Fruit fly (Drosophila melanogaster) Kc167 (cell line): ENCODE data around the gene gdl-ORF39.

Experiments used
- Myc ChIP-seq: fragments of >200 bp; optimal IDR thresholded peaks from 2 replicates; lab custom pipeline; 2017; ENCODE audit warnings: missing external identifiers
- Sin3A ChIP-seq: fragments of >200 bp; optimal IDR thresholded peaks from 2 replicates; lab custom pipeline; 2018; ENCODE audit warnings: missing external identifiers
- h ChIP-seq: fragments of >200 bp; optimal IDR thresholded peaks from 3 replicates; lab custom pipeline; 2018; ENCODE audit warnings: missing external identifiers
- insv ChIP-seq: fragments of >200 bp; optimal IDR thresholded peaks from 3 replicates; lab custom pipeline; 2018; ENCODE audit warnings: missing external identifiers
- psq ChIP-seq: fragments of >200 bp; optimal IDR thresholded peaks from 2 replicates; lab custom pipeline; 2017; ENCODE audit warnings: missing external identifiers
- ttk ChIP-seq: sonication (Bioruptor generic); optimal IDR thresholded peaks from 2 replicates; lab custom pipeline; 2017; ENCODE audit warnings: missing external identifiers

The gdl-ORF39 gene

DNA sequence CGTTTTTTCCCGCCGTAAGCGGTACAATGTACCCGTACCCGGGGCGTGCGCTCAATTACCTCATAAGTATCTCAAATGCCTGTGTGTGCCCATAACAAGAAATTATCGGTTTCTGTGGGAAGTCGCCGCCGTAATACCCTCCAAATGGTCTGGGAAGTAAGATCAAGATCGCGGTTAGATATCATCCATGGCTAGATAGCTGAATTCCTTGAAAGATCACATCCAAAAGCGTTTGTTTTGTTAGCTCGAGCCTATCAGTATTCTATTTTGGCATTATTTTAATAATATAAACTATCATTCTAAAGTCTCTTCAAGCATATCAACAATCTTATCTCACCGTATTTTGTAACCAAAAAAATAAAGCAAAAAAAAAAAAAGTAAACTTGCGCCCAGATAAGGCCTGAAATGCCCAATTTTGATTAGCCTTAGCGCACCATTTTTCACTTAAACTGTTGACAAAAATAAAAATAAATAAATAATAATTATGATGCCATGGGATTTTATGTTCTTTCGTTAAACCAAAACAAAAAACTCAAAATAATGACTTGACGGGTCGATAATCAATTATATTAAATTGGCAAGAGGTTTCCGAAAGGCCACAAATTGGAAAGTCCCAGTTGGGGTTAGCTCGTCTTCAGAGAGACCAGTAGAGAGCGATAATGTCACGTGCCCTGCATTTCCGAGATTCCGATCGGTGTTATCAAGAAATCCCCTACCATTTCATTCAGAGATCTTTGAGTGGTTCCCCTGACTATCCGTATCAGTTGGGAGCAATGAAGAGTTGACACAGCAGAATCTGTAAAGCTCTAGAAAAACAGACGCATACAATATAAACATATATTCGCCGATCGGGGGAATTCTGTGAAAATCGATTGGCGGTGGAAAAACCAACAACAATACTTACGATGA is 29.6 kb downstream of the gdl-ORF39 start:
- TF ChIP-seq ttk (lab: Kevin White, UChicago) (no peak), Sin3A (lab: Kevin White, UChicago) (no peak)

DNA sequence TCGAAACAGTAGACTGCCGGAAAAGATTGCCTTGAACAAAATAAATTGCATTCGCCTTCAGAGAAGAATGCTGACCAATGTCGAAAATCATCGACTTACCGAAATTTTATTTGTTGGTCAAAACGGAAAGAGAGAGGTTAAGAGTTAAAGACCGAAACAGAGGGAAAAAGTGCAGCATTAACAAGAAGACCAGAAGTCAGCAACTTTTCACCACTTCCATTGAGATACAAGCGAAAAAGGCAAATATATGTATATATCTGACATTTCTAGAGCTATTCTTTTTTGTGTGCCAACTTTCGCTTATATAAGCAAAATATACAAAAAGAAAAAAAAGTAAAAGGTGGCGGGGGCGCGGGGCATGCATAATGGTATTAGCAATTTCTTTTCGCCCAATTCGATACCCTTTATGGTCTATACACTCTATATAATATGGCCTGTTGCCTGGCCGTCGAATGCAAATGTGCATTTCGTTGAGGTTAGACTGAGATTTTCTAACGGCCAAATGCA is 30.7 kb downstream of the gdl-ORF39 start:
- TF ChIP-seq Sin3A (lab: Kevin White, UChicago) (no peak), Myc (no peak), h (lab: Kevin White, UChicago) (no peak), ttk (lab: Kevin White, UChicago) (no peak), psq (lab: Kevin White, UChicago) (no peak), insv (lab: Kevin White, UChicago) (no peak)

DNA sequence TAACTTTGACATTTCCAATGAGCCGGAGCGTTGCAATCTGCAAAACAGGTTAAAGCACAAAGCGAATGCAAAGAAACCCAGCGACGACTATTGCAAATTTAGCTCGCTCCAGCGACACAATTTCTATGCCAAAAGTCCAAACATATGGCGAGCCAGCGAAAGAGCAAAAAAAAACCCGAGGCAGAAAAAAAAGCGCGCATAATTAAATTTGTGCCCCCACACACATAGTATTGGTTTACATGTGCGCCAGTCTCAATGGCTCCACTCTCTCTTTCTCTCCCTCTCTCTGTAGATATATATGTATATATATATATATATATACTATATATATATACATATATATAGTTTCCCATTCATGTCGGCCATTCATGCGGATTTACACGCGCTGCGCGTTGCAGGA is 31.4 kb downstream of the gdl-ORF39 start:
- TF ChIP-seq Myc (no peak), ttk (lab: Kevin White, UChicago) (no peak), insv (lab: Kevin White, UChicago) (no peak), Sin3A (lab: Kevin White, UChicago) (no peak), h (lab: Kevin White, UChicago) (no peak), psq (lab: Kevin White, UChicago) (no peak)

DNA sequence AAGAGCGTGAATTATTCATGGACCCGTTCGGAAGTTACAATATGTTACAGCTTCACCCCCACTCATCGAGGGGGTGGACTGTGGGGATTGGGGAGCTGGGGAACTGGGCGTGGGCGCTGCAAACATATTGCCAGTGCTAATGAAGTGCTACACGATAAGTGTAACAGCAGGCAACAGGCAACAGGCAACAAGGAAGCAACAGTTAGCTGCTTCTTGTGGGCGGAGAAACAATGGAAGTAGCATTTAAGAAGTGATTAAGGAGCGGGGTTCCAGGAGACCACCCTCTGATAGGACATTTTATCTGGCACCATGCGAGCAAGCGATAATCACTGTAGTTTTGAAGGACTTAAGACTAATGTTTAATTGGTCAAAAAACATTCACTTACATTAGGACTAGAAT is 32.0 kb downstream of the gdl-ORF39 start:
- no peak for TF ChIP-seq ttk (lab: Kevin White, UChicago)
- no peak for TF ChIP-seq psq (lab: Kevin White, UChicago)
- TF ChIP-seq Sin3A (lab: Kevin White, UChicago): no peak
- TF ChIP-seq h (lab: Kevin White, UChicago): no peak
- no peak for TF ChIP-seq insv (lab: Kevin White, UChicago)
- no peak for TF ChIP-seq Myc

DNA sequence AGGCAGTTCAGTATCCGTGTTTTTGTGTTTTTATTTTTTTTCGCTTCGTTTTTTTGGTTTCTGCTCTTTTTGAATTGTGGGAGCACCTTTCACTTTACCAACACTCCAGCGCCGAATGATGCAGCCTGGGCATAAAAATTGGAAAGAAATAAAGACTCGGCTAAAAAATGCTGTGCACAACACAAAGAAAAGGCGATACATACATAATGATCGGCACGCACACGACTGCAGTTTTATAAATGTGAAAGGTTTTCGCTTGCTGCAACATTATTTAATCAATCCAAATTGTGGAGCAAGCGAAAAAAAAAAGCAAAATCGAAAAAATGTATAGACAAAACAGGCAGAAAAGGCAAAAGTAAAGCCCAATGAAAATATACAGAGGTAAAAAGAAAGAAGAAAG is 33.8 kb downstream of the gdl-ORF39 start:
- TF ChIP-seq Myc (no peak), insv (lab: Kevin White, UChicago) (no peak), h (lab: Kevin White, UChicago) (no peak), psq (lab: Kevin White, UChicago) (no peak), ttk (lab: Kevin White, UChicago) (no peak), Sin3A (lab: Kevin White, UChicago) (no peak)

DNA sequence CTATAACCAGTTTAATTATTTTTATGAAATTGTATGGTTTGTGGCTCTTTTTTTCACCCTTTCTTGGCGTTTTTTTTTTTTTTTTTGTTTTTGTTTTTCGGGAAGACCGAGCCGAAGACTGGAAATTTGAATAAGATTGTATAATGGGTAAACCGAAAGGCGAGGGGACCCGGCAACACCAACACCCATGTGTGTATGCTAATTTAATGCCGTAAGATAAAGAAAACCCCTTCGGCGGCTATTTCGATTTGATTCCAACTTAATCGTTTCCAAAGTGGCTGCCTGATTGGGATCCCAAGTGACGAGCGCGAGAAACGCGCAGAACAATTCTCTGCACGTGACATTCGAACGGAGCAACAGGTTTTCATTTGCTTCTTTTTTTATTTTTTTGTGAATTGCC is 34.2 kb downstream of the gdl-ORF39 start:
- TF ChIP-seq insv (lab: Kevin White, UChicago) (no peak), Myc (no peak), ttk (lab: Kevin White, UChicago) (no peak), Sin3A (lab: Kevin White, UChicago) (no peak)

DNA sequence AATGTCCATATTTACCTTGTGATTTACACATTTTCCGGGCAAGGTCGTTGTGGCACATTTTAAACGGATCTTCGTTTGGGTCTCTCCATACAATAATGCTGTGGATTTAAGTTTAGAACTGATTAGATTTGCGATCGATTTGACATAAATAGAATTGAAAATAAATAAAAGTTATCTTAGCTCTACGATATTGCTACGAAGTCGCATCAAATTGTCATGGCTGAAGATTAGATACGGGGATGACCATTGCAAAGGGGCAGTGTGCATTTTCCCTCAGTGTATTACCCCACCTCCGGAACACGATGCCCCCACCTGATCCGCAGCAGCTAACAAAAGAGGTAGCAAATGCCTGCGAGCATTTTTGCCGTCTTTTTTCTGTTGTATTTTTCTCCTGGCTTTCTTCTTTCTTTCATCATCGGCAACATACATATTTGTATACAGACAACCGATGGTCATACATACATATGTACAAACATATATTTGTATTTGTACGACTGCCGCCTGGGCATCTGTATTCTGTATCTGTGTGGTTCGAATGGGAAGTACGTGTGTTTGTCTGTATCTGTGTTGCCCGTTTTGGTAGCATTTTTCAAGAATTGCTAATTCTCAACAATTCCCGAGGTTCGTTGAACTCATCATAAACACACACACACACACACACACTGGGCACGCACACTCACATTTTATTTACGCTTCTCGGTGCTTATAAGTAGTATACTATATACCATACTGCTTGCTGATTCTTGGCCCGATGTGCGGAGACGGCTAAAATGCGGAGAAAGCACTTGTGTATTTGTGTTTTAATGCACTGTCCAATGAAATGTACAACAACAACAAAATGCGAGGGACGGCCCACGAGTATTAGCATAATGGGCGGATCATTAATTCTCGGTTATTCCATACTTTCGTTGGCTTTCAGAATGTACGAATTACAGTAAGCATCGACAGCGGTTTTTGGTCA is 35.5 kb downstream of the gdl-ORF39 start:
- TF ChIP-seq psq (lab: Kevin White, UChicago): no peak
- no peak for TF ChIP-seq ttk (lab: Kevin White, UChicago)
- no peak for TF ChIP-seq h (lab: Kevin White, UChicago)
- no peak for TF ChIP-seq Sin3A (lab: Kevin White, UChicago)
- TF ChIP-seq Myc: no peak
- no peak for TF ChIP-seq insv (lab: Kevin White, UChicago)

DNA sequence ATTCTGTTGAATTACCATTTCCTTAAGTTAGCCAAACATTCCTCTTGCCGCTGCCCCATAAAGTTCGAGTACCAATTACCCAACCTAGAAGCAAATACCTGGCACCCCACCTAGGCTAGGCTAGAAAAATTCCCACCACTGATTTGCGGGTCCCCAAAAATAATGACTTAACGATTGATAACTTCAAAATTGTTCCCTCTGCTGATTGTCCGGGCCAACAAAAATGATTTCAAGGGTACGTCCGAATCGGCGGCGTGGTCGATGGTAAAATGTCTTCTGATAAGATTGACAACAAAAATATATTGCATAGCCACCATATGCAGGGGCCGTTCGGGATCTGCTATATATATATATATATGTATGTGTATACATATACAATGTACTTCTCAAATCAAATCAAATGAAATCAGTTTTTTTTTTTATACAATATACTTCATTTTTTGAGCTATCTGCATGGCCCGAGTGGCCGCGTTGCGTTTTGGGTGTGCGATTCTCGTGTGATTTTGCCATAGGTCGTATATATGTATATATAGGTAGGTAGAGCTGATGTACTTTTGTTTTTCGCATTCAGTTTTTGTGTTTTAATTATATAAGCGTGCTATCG is 38.0 kb downstream of the gdl-ORF39 start:
- TF ChIP-seq Sin3A (lab: Kevin White, UChicago): no peak
- TF ChIP-seq h (lab: Kevin White, UChicago): no peak
- TF ChIP-seq Myc: no peak

DNA sequence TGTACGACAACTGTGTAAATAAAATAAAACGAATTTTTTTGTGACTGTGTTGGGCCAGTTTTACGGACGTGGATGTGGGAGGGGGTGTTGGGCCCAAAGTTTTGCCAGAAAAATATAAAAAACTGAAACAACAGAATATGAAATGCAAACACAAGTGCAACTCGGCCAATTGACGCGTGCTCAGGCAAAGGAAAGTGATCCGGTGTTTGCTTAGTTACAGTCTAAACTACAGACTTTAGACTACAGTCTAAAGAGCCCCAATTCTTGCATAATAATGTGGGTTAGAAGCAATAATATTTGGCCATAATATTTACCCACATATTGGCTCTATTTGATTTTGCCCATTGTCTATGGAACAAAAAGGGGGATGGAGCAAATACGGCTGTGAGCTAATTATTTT is 39.6 kb downstream of the gdl-ORF39 start:
- TF ChIP-seq psq (lab: Kevin White, UChicago) (no peak), ttk (lab: Kevin White, UChicago) (no peak), Sin3A (lab: Kevin White, UChicago) (no peak), Myc (no peak), insv (lab: Kevin White, UChicago) (no peak), h (lab: Kevin White, UChicago) (no peak)

DNA sequence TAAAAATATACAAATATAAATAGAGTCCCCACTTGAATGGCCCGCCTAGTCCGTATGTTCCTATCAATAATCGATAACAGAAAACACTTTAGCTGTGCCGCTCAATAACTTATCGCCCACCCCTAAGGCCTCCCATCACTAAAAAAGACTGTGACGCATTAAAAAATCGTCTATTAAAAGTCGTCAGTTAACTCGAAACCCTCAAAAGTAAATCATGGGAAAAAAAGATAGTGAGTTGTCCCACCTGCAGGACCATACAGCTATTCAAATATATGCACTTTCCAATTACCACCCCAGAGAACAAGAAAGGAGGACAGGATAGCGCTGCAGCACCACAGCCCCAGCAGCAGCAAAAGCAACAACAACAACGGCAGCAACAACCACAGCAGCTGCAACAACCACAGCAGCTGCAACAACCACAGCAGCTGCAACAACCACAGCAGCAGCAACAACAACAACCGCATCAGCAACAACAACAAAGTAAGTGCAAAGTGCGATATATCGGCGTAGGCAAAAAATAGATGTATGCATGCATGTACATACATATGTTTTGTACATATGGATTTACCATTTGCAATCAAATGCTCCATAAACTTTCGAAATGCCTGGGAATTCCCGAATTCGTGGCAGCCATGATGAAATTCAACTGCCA is 44.9 kb downstream of the gdl-ORF39 start, which contains the start of gene AGO2:
TSS of gene AGO2 (plus strand) at position 121 of the 652 bp plus-strand sequence.
- TF ChIP-seq Myc (no peak), insv (lab: Kevin White, UChicago) (no peak), h (lab: Kevin White, UChicago) (no peak), psq (lab: Kevin White, UChicago) (no peak), Sin3A (lab: Kevin White, UChicago) (no peak), ttk (lab: Kevin White, UChicago) (no peak)
